Fruit fly (Drosophila melanogaster) whole organism, embryonic: ENCODE results near the gene CG15506.

Experiments
- Abd-B ChIP-seq: fragments of 200-800 bp; sonication (Bioruptor generic); optimal IDR thresholded peaks from 2 replicates; lab custom pipeline; 2018; ENCODE audit warnings: missing biosample characterization, mild to moderate bottlenecking, missing genetic modification characterization, moderate library complexity
- CG10274 ChIP-seq: fragments of 200-800 bp; sonication (Bioruptor generic); optimal IDR thresholded peaks from 3 replicates; lab custom pipeline; 2017; ENCODE audit warnings: missing biosample characterization, mild to moderate bottlenecking, missing genetic modification characterization
- CG11247 ChIP-seq: fragments of 200-800 bp; sonication (Bioruptor generic); IDR thresholded peaks from 2 replicates; pipeline ENCODE4 v1.3.6; 2022; ENCODE audit warnings: missing biosample characterization, missing genetic modification characterization
- CG12769 ChIP-seq: fragments of 200-800 bp; sonication (Bioruptor generic); optimal IDR thresholded peaks from 2 replicates; lab custom pipeline; 2019; ENCODE audit warnings: missing biosample characterization, mild to moderate bottlenecking, missing genetic modification characterization, moderate library complexity
- CG13424 ChIP-seq: fragments of 200-800 bp; sonication (Bioruptor generic); optimal IDR thresholded peaks from 2 replicates; lab custom pipeline; 2019; ENCODE audit warnings: missing biosample characterization, mild to moderate bottlenecking, missing genetic modification characterization, moderate library complexity
- CG13775 ChIP-seq: fragments of 200-800 bp; sonication (Bioruptor generic); optimal IDR thresholded peaks from 3 replicates; lab custom pipeline; 2017; ENCODE audit warnings: missing biosample characterization, mild to moderate bottlenecking, missing genetic modification characterization
- CG14667 ChIP-seq: fragments of 200-800 bp; sonication (Bioruptor generic); IDR thresholded peaks from 2 replicates; pipeline ENCODE4 v1.3.6; 2022; ENCODE audit warnings: missing biosample characterization, missing genetic modification characterization
- CG17802 ChIP-seq: fragments of 200-800 bp; sonication (Bioruptor generic); optimal IDR thresholded peaks from 2 replicates; lab custom pipeline; 2018; ENCODE audit warnings: missing biosample characterization, mild to moderate bottlenecking, missing genetic modification characterization, moderate library complexity
- CG17912 ChIP-seq: fragments of 200-800 bp; sonication (Bioruptor generic); optimal IDR thresholded peaks from 2 replicates; lab custom pipeline; 2018; ENCODE audit warnings: missing biosample characterization, mild to moderate bottlenecking, missing genetic modification characterization
- CG2199 ChIP-seq: fragments of 200-800 bp; sonication (Bioruptor generic); IDR thresholded peaks from 3 replicates; pipeline ENCODE4 v1.3.6; 2022; ENCODE audit warnings: missing biosample characterization, missing genetic modification characterization
- CG2712 ChIP-seq: fragments of 200-800 bp; optimal IDR thresholded peaks from 3 replicates; lab custom pipeline; 2019; ENCODE audit warnings: missing biosample characterization, mild to moderate bottlenecking, missing genetic modification characterization, moderate library complexity
- CG42726 ChIP-seq: fragments of 200-800 bp; sonication (Bioruptor generic); IDR thresholded peaks from 2 replicates; pipeline ENCODE4 v1.3.6; 2022; ENCODE audit warnings: missing biosample characterization, missing genetic modification characterization; ENCODE audit not compliant: partially characterized antibody
- CG4328 ChIP-seq: fragments of 200-800 bp; sonication (Bioruptor generic); optimal IDR thresholded peaks from 3 replicates; lab custom pipeline; 2017; ENCODE audit warnings: missing biosample characterization, missing genetic modification reagents, missing genetic modification characterization
- CG4424 ChIP-seq: fragments of 200-800 bp; sonication (Bioruptor generic); optimal IDR thresholded peaks from 3 replicates; lab custom pipeline; 2016; ENCODE audit warnings: missing biosample characterization, missing genetic modification characterization
- CG6854 ChIP-seq: fragments of 200-800 bp; sonication (Bioruptor generic); optimal IDR thresholded peaks from 3 replicates; lab custom pipeline; 2017; ENCODE audit warnings: missing biosample characterization, mild to moderate bottlenecking, missing genetic modification characterization
- CG8089 ChIP-seq: fragments of 200-800 bp; sonication (Bioruptor generic); optimal IDR thresholded peaks from 3 replicates; lab custom pipeline; 2016; ENCODE audit warnings: missing biosample characterization, missing genetic modification characterization
- CG9727 ChIP-seq: fragments of 200-800 bp; sonication (Bioruptor generic); optimal IDR thresholded peaks from 3 replicates; lab custom pipeline; 2017; ENCODE audit warnings: missing biosample characterization, mild to moderate bottlenecking, missing genetic modification characterization
- CG9797 ChIP-seq: fragments of 200-800 bp; sonication (Bioruptor generic); optimal IDR thresholded peaks from 3 replicates; lab custom pipeline; 2018; ENCODE audit warnings: missing biosample characterization, mild to moderate bottlenecking, missing genetic modification characterization
- CG9817 ChIP-seq: fragments of 200-800 bp; sonication (Bioruptor generic); optimal IDR thresholded peaks from 2 replicates; lab custom pipeline; 2018; ENCODE audit warnings: missing biosample characterization, mild to moderate bottlenecking, missing genetic modification characterization, moderate library complexity
- Dad ChIP-seq: fragments of 200-800 bp; sonication (Bioruptor generic); optimal IDR thresholded peaks from 3 replicates; lab custom pipeline; 2016; ENCODE audit warnings: missing biosample characterization, missing genetic modification characterization
- Dek ChIP-seq: fragments of 200-800 bp; sonication (Bioruptor generic); optimal IDR thresholded peaks from 3 replicates; lab custom pipeline; 2019; ENCODE audit warnings: missing biosample characterization, mild to moderate bottlenecking, missing genetic modification characterization, moderate library complexity
- Dp ChIP-seq: fragments of 200-800 bp; sonication (Bioruptor generic); optimal IDR thresholded peaks from 2 replicates; lab custom pipeline; 2018; ENCODE audit warnings: missing biosample characterization, mild to moderate bottlenecking, missing genetic modification characterization, moderate library complexity
- HmgD ChIP-seq: fragments of 200-800 bp; sonication (Bioruptor generic); optimal IDR thresholded peaks from 3 replicates; lab custom pipeline; 2016; ENCODE audit warnings: missing biosample characterization, missing genetic modification characterization
- Hmx ChIP-seq: fragments of 200-800 bp; sonication (Bioruptor generic); optimal IDR thresholded peaks from 2 replicates; lab custom pipeline; 2016; ENCODE audit warnings: missing biosample characterization, missing genetic modification characterization
- Hr39 ChIP-seq: fragments of >200 bp; optimal IDR thresholded peaks from 2 replicates; lab custom pipeline; 2017
- MESR4 ChIP-seq: fragments of 200-800 bp; sonication (Bioruptor generic); optimal IDR thresholded peaks from 2 replicates; lab custom pipeline; 2018; ENCODE audit warnings: missing biosample characterization, mild to moderate bottlenecking, missing genetic modification characterization, moderate library complexity
- Mes4 ChIP-seq: fragments of 200-800 bp; sonication (Bioruptor generic); optimal IDR thresholded peaks from 2 replicates; lab custom pipeline; 2016; ENCODE audit warnings: missing biosample characterization, missing genetic modification characterization
- Neu2 ChIP-seq: fragments of 200-800 bp; sonication (Bioruptor generic); optimal IDR thresholded peaks from 3 replicates; lab custom pipeline; 2016; ENCODE audit warnings: missing biosample characterization, missing genetic modification characterization, borderline replicate concordance
- Oli ChIP-seq: fragments of 200-800 bp; sonication (Bioruptor generic); optimal IDR thresholded peaks from 2 replicates; lab custom pipeline; 2018; ENCODE audit warnings: missing biosample characterization, mild to moderate bottlenecking, missing genetic modification characterization, moderate library complexity
- Pdp1 ChIP-seq, 2 experiments: fragments of 200-800 bp; sonication (Bioruptor generic); optimal IDR thresholded peaks; 3 replicates each; lab custom pipeline; 2016; ENCODE audit warnings: missing biosample characterization in 2 of 2, missing genetic modification characterization in 2 of 2, mild to moderate bottlenecking in 1 of 2, moderate library complexity in 1 of 2
- Ptx1 ChIP-seq: fragments of 200-800 bp; sonication (Bioruptor generic); IDR thresholded peaks from 2 replicates; pipeline ENCODE4 v1.3.6; 2022; ENCODE audit warnings: missing biosample characterization, missing genetic modification characterization
- Scr ChIP-seq: fragments of 200-800 bp; sonication (Bioruptor generic); IDR thresholded peaks from 2 replicates; pipeline ENCODE4 v1.3.6; 2022; ENCODE audit warnings: missing biosample characterization, missing genetic modification characterization; ENCODE audit not compliant: partially characterized antibody
- Sry-δ ChIP-seq: fragments of 200-800 bp; sonication (Bioruptor generic); optimal IDR thresholded peaks from 2 replicates; lab custom pipeline; 2016; ENCODE audit warnings: missing biosample characterization, missing genetic modification characterization
- Ssrp ChIP-seq: fragments of 200-800 bp; sonication (Bioruptor generic); optimal IDR thresholded peaks from 2 replicates; lab custom pipeline; 2018; ENCODE audit warnings: missing biosample characterization, mild to moderate bottlenecking, missing genetic modification characterization, moderate library complexity
- YL-1 ChIP-seq: fragments of 200-800 bp; sonication (Bioruptor generic); optimal IDR thresholded peaks from 3 replicates; lab custom pipeline; 2017; ENCODE audit warnings: missing biosample characterization, mild to moderate bottlenecking, missing genetic modification characterization
- amos ChIP-seq: fragments of 200-800 bp; sonication (Bioruptor generic); IDR thresholded peaks from 2 replicates; pipeline ENCODE4 v1.3.6; 2022; ENCODE audit warnings: missing biosample characterization, missing genetic modification characterization; ENCODE audit not compliant: partially characterized antibody
- bbx ChIP-seq: fragments of 200-800 bp; sonication (Bioruptor generic); IDR thresholded peaks from 2 replicates; pipeline ENCODE4 v1.3.6; 2022; ENCODE audit warnings: missing biosample characterization, missing genetic modification characterization; ENCODE audit not compliant: partially characterized antibody
- cas ChIP-seq: fragments of 200-800 bp; sonication (Bioruptor generic); IDR thresholded peaks from 2 replicates; pipeline ENCODE4 v1.3.6; 2022; ENCODE audit warnings: missing biosample characterization, missing genetic modification characterization
- ci ChIP-seq: fragments of 200-800 bp; sonication (Bioruptor generic); IDR thresholded peaks from 3 replicates; pipeline ENCODE4 v1.3.6; 2022; ENCODE audit warnings: missing biosample characterization, missing genetic modification characterization
- emc ChIP-seq: fragments of 200-800 bp; sonication (Bioruptor generic); optimal IDR thresholded peaks from 2 replicates; lab custom pipeline; 2016; ENCODE audit warnings: missing biosample characterization, missing genetic modification characterization
- ftz-f1 ChIP-seq: fragments of 200-800 bp; sonication (Bioruptor generic); optimal IDR thresholded peaks from 2 replicates; lab custom pipeline; 2016; ENCODE audit warnings: missing biosample characterization, missing genetic modification characterization
- gce ChIP-seq: fragments of 200-800 bp; sonication (Bioruptor generic); IDR thresholded peaks from 3 replicates; pipeline ENCODE4 v1.3.6; 2022; ENCODE audit warnings: missing biosample characterization, missing genetic modification characterization
- gro ChIP-seq: fragments of 200-800 bp; sonication (Bioruptor generic); optimal IDR thresholded peaks from 2 replicates; lab custom pipeline; 2016; ENCODE audit warnings: missing biosample characterization, missing genetic modification characterization
- h ChIP-seq: fragments of >200 bp; optimal IDR thresholded peaks from 2 replicates; lab custom pipeline; 2017
- lmd ChIP-seq: fragments of 200-800 bp; sonication (Bioruptor generic); IDR thresholded peaks from 2 replicates; pipeline ENCODE4 v1.3.6; 2022; ENCODE audit warnings: missing biosample characterization, missing genetic modification characterization
- oc ChIP-seq: fragments of 200-800 bp; sonication (Bioruptor generic); optimal IDR thresholded peaks from 2 replicates; lab custom pipeline; 2018; ENCODE audit warnings: missing biosample characterization, mild to moderate bottlenecking, missing genetic modification characterization, moderate library complexity
- pita ChIP-seq: fragments of 200-800 bp; sonication (Bioruptor generic); optimal IDR thresholded peaks from 2 replicates; lab custom pipeline; 2017; ENCODE audit warnings: missing biosample characterization, mild to moderate bottlenecking, missing genetic modification characterization
- row ChIP-seq: fragments of 200-800 bp; sonication (Bioruptor generic); IDR thresholded peaks from 3 replicates; pipeline ENCODE4 v1.3.6; 2022; ENCODE audit warnings: missing biosample characterization, missing genetic modification characterization
- tin ChIP-seq: fragments of 200-800 bp; sonication (Bioruptor generic); optimal IDR thresholded peaks from 3 replicates; lab custom pipeline; 2016; ENCODE audit warnings: missing biosample characterization, missing genetic modification characterization
- tx ChIP-seq: fragments of 200-800 bp; sonication (Bioruptor generic); optimal IDR thresholded peaks from 2 replicates; lab custom pipeline; 2016; ENCODE audit warnings: missing biosample characterization, missing genetic modification characterization

Gene CG15506

DNA sequence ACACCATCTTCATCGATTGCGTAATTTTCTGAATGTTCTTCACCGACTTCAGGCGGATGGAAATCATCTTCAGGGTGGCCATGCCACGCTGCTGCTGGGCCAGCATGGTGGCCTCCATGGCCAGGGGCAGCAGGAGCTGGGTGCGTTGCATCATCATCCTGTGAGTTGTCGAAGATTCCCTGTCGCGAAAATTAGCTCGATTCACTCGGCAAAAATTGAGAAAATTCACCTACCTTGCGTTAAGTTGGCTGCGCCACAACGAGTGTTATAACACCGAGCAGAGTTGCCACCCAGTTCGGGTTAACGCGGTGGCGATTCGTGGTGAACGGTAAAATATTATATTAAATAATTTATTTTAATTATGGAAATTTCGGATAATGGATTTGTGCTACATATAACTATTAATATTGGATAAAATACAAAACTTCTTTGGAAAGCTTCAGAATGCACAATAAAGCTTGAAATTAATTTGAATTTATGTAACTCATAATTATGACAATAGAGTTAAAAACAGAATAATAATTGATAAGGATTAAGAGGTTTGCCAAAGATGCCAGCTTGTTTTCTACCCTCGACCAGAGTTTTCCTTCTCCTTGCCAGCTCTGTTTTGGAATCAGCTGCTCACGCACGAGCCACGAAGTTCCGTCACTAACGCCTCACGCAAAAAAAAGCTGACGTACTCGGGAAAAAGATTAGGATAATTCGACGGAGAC lies 30.3 kb downstream of the CG15506 start, which contains the start of the genes ATPsyngamma and yata (continued):
- TF ChIP-seq Oli (peak; percentile 19), Abd-B (peak; percentile 63), oc (tag; lab: Kevin White, UChicago) (peak; percentile 67), gro (no peak), CG9817 (peak; percentile 37), tx (GFP tag; lab: Kevin White, UChicago) (no peak), MESR4 (GFP tag; lab: Kevin White, UChicago) (peak; percentile 97), Pdp1 (GFP tag; optimal IDR thresholded peaks at IDR 0.05; lab: Kevin White, UChicago) (peak in 1 of 2 experiments; percentile 99), Ssrp (peak; percentile 19), bbx (GFP tag; lab: Robert Waterston, UW) (peak; percentile 81), ftz-f1 (GFP tag; lab: Kevin White, UChicago) (no peak), emc (GFP tag; lab: Kevin White, UChicago) (no peak), CG8089 (no peak), pita (GFP tag; lab: Kevin White, UChicago) (no peak), Dad (GFP tag; lab: Kevin White, UChicago) (no peak), CG4424 (GFP tag; lab: Kevin White, UChicago) (peak; percentile 38), CG9727 (GFP tag; lab: Kevin White, UChicago) (peak; percentile 28), CG14667 (GFP tag; lab: Robert Waterston, UW) (no peak), h (lab: Kevin White, UChicago) (no peak), CG42726 (GFP tag; lab: Robert Waterston, UW) (peak; percentile 16; the same call in 1 of the 2 replicates), CG4328 (peak; percentile 43), Dek (tag; lab: Kevin White, UChicago) (peak; percentile 41), Mes4 (no peak), Ptx1 (GFP tag; lab: Robert Waterston, UW) (peak; percentile 47), Neu2 (GFP tag; lab: Kevin White, UChicago) (no peak), CG9797 (GFP tag; lab: Kevin White, UChicago) (peak; percentile 13), CG2199 (GFP tag; lab: Robert Waterston, UW) (no peak), amos (peak; percentile 84), Sry-δ (GFP tag; lab: Kevin White, UChicago) (peak; percentile 81), YL-1 (GFP tag; lab: Kevin White, UChicago) (peak; percentile 92), ci (GFP tag; lab: Robert Waterston, UW) (0 out of 3 replicates have a peak, but pooled peaks have one; percentile 36), cas (no peak), CG13775 (peak; percentile 14), HmgD (GFP tag; lab: Kevin White, UChicago) (no peak), CG11247 (GFP tag; lab: Robert Waterston, UW) (no peak), Hmx (no peak), gce (GFP tag; lab: Robert Waterston, UW) (no peak), CG6854 (GFP tag; lab: Kevin White, UChicago) (no peak), CG13424 (peak; percentile 47), Scr (GFP tag; lab: Robert Waterston, UW) (peak; percentile 78), Hr39 (lab: Kevin White, UChicago) (no peak), CG12769 (no peak), Dp (GFP tag; lab: Kevin White, UChicago) (peak; percentile 8), CG2712 (tag; lab: Kevin White, UChicago) (peak; percentile 53), lmd (peak; percentile 39; the same call in 1 of the 2 replicates), CG10274 (GFP tag; lab: Kevin White, UChicago) (no peak), row (GFP tag; lab: Robert Waterston, UW) (peak; percentile 86), CG17802 (tag; lab: Kevin White, UChicago) (no peak), CG17912 (peak; percentile 20), tin (peak; percentile 31)
